Worm (Caenorhabditis elegans) whole organism, young adult: Measurements from ENCODE around the gene oma-1.

Source experiments
- B0035.1 ChIP-seq: sonication (generic microtip); optimal IDR thresholded peaks from 2 replicates; lab custom pipeline; 2016; ENCODE audit warnings: missing genetic modification characterization, mild to moderate bottlenecking, missing compliant biosample characterization, missing genotype, missing genetic modification reagents
- attf-3 ChIP-seq: fragments of 200-800 bp; sonication (Bioruptor generic); conservative IDR thresholded peaks from 2 replicates; pipeline ENCODE4 v1.3.6; 2022; ENCODE audit warnings: missing genetic modification reagents, missing genetic modification characterization, missing compliant biosample characterization
- ccch-3 ChIP-seq: fragments of 200-800 bp; sonication (Bioruptor generic); optimal IDR thresholded peaks from 2 replicates; lab custom pipeline; 2018; ENCODE audit warnings: mild to moderate bottlenecking, missing genetic modification characterization, missing compliant biosample characterization
- mcd-1 ChIP-seq: fragments of 200-800 bp; sonication (Bioruptor generic); IDR thresholded peaks from 2 replicates; pipeline ENCODE4 v1.3.6; 2022; ENCODE audit warnings: missing genetic modification reagents, missing genetic modification characterization, missing compliant biosample characterization
- nhr-27 ChIP-seq: fragments of 200-800 bp; sonication (Bioruptor generic); optimal IDR thresholded peaks from 2 replicates; lab custom pipeline; 2018; ENCODE audit warnings: mild to moderate bottlenecking, missing genetic modification characterization, moderate library complexity, missing compliant biosample characterization
- snpc-4 ChIP-seq, 5 experiments: fragments of 150-350 bp in 1 of 5; sonication (generic microtip) in 4 of 5; optimal IDR thresholded peaks; 2 replicates each; lab custom pipeline; 2014 to 2018; ENCODE audit warnings: missing genetic modification characterization in 5 of 5, missing biosample characterization in 3 of 5, antibody characterized with exemption in 2 of 5, mild to moderate bottlenecking in 2 of 5, missing compliant biosample characterization in 2 of 5, missing genotype in 2 of 5, moderate library complexity in 2 of 5, missing genetic modification reagents in 1 of 5

DNA sequence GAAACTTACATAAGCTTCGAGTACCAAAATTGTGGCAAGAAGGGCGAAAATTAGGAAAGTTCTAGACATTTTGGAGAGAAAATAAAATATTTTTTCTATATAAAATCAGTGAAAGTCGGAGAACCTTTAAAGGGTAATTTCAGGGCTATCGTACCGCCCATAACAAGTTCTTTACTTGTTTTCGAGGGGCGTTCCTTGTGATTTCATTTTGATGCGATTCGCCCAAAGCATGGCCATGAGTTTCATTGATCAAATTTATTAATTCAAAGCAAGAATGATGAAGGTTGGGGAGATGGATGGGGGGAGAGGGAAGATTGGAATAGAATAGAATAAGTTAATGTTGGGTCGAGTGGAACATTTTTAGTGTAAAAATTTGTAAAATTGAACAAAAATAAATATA is 27.2 kb downstream of the oma-1 start, which contains the start of gene C27B7.9:
- TF ChIP-seq ccch-3 = no peak
- TF ChIP-seq mcd-1 (GFP tag; lab: Robert Waterston, UW) = no peak
- TF ChIP-seq B0035.1 (tag; lab: Kevin White, UChicago) = no peak
- no peak for TF ChIP-seq nhr-27 (tag; lab: Kevin White, UChicago)
- TF ChIP-seq attf-3 (GFP tag; lab: Robert Waterston, UW) = no peak
- TF ChIP-seq snpc-4 (GFP tag; optimal IDR thresholded peaks at IDR 0.05; lab: Kevin White, UChicago) = no peak
- TF ChIP-seq snpc-4 (tag; optimal IDR thresholded peaks at IDR 0.05; lab: Kevin White, UChicago) = no peak
